Worm (Caenorhabditis elegans) whole organism, L4 larva: ENCODE measurements around the gene prx-10.

Experiments
- F37D6.2 ChIP-seq: sonication (generic microtip); optimal IDR thresholded peaks from 2 replicates; lab custom pipeline; 2016; ENCODE audit warnings: mild to moderate bottlenecking, missing genetic modification characterization, missing compliant biosample characterization
- F44E2.7 ChIP-seq: fragments of 200-800 bp; sonication (Bioruptor generic); IDR thresholded peaks from 2 replicates; pipeline ENCODE4 v2.1.2; 2022; ENCODE audit warnings: missing genetic modification characterization, missing compliant biosample characterization
- T20F7.1 ChIP-seq: fragments of 200-800 bp; sonication (Bioruptor generic); optimal IDR thresholded peaks from 2 replicates; lab custom pipeline; 2018; ENCODE audit warnings: mild to moderate bottlenecking, missing genetic modification characterization, missing compliant biosample characterization
- T26A8.4 ChIP-seq: fragments of 200-800 bp; sonication (Bioruptor generic); IDR thresholded peaks from 2 replicates; pipeline ENCODE4 v1.3.6; 2022; ENCODE audit warnings: missing genetic modification characterization, missing compliant biosample characterization
- Y105C5A.15 ChIP-seq: fragments of 200-800 bp; sonication (Bioruptor generic); IDR thresholded peaks from 2 replicates; pipeline ENCODE4 v1.3.6; 2022; ENCODE audit warnings: missing genetic modification characterization, missing compliant biosample characterization
- Y75B8A.6 ChIP-seq: fragments of 200-800 bp; sonication (Bioruptor generic); IDR thresholded peaks from 2 replicates; pipeline ENCODE4 v1.3.6; 2022; ENCODE audit warnings: missing genetic modification reagents, missing genetic modification characterization, missing compliant biosample characterization
- ZK337.2 ChIP-seq: fragments of 200-800 bp; sonication (Bioruptor generic); IDR thresholded peaks from 2 replicates; pipeline ENCODE4 v1.3.6; 2022; ENCODE audit warnings: missing genetic modification reagents, missing genetic modification characterization, missing compliant biosample characterization
- ZK546.5 ChIP-seq, 2 experiments: sonication (generic microtip); optimal IDR thresholded peaks; 2 replicates each; lab custom pipeline; 2017; ENCODE audit warnings: missing biosample characterization in 2 of 2, missing genetic modification characterization in 2 of 2
- aha-1 ChIP-seq: fragments of 150-350 bp; peaks from one replicate; lab custom pipeline; 2014; ENCODE audit warnings: missing biosample characterization, missing genetic modification characterization
- aly-2 ChIP-seq: sonication (generic microtip); optimal IDR thresholded peaks from 2 replicates; lab custom pipeline; 2018; ENCODE audit warnings: missing biosample characterization, missing genetic modification characterization
- arid-1 ChIP-seq: fragments of 200-800 bp; sonication (Bioruptor generic); conservative IDR thresholded peaks from 2 replicates; pipeline ENCODE4 v1.3.6; 2022; ENCODE audit warnings: missing genetic modification reagents, missing genetic modification characterization, missing compliant biosample characterization
- ceh-44 ChIP-seq: fragments of 200-800 bp; sonication (Bioruptor generic); IDR thresholded peaks from 2 replicates; pipeline ENCODE4 v1.3.6; 2022; ENCODE audit warnings: missing genetic modification reagents, missing genetic modification characterization, missing compliant biosample characterization
- ceh-62 ChIP-seq: sonication (generic microtip); optimal IDR thresholded peaks from 2 replicates; lab custom pipeline; 2017; ENCODE audit warnings: missing biosample characterization, missing genetic modification characterization
- ceh-82 ChIP-seq: sonication (generic microtip); optimal IDR thresholded peaks from 2 replicates; lab custom pipeline; 2017; ENCODE audit warnings: missing biosample characterization, missing genetic modification characterization
- ces-1 ChIP-seq: fragments of 150-350 bp; sonication (generic microtip); optimal IDR thresholded peaks from 4 replicates; lab custom pipeline; 2014; ENCODE audit warnings: missing biosample characterization, missing genetic modification reagents, missing genetic modification characterization
- ctbp-1 ChIP-seq: fragments of 200-800 bp; sonication (Bioruptor generic); IDR thresholded peaks from 2 replicates; pipeline ENCODE4 v1.3.6; 2022; ENCODE audit warnings: missing genetic modification reagents, missing genetic modification characterization, missing compliant biosample characterization
- daf-8 ChIP-seq: fragments of 200-800 bp; sonication (Bioruptor generic); IDR thresholded peaks from 2 replicates; pipeline ENCODE4 v1.3.6; 2022; ENCODE audit warnings: missing genetic modification characterization, missing compliant biosample characterization
- dmd-6 ChIP-seq: fragments of 200-800 bp; sonication (Bioruptor generic); IDR thresholded peaks from 2 replicates; pipeline ENCODE4 v1.3.6; 2022; ENCODE audit warnings: missing genetic modification reagents, missing genetic modification characterization, missing compliant biosample characterization
- egl-43 ChIP-seq: fragments of 200-800 bp; sonication (Bioruptor generic); IDR thresholded peaks from 2 replicates; pipeline ENCODE4 v1.3.6; 2022; ENCODE audit warnings: missing genetic modification reagents, missing genetic modification characterization, missing compliant biosample characterization
- fkh-10 ChIP-seq: fragments of 150-350 bp; optimal IDR thresholded peaks from 2 replicates; lab custom pipeline; 2014; ENCODE audit warnings: missing biosample characterization, missing genetic modification reagents, missing genetic modification characterization
- hlh-11 ChIP-seq: fragments of 200-800 bp; sonication (Bioruptor generic); optimal IDR thresholded peaks from 2 replicates; lab custom pipeline; 2018; ENCODE audit warnings: mild to moderate bottlenecking, missing genetic modification characterization, missing compliant biosample characterization
- hlh-30 ChIP-seq: sonication (generic microtip); optimal IDR thresholded peaks from 2 replicates; lab custom pipeline; 2017; ENCODE audit warnings: antibody characterized with exemption, mild to moderate bottlenecking, missing genetic modification characterization, missing compliant biosample characterization; ENCODE audit not compliant: insufficient read depth
- lim-7 ChIP-seq: fragments of 200-800 bp; sonication (Bioruptor generic); IDR thresholded peaks from 2 replicates; pipeline ENCODE4 v1.3.6; 2022; ENCODE audit warnings: missing genetic modification characterization, missing compliant biosample characterization
- lin-13 ChIP-seq: fragments of 150-350 bp; optimal IDR thresholded peaks from 2 replicates; lab custom pipeline; 2014; ENCODE audit warnings: missing biosample characterization, missing genetic modification reagents, missing genetic modification characterization
- lin-29 ChIP-seq: fragments of 200-800 bp; sonication (Bioruptor generic); IDR thresholded peaks from 2 replicates; pipeline ENCODE4 v1.3.6; 2022; ENCODE audit warnings: missing genetic modification reagents, missing genetic modification characterization, missing compliant biosample characterization
- lin-38 ChIP-seq: fragments of 200-800 bp; sonication (Bioruptor generic); IDR thresholded peaks from 2 replicates; pipeline ENCODE4 v1.3.6; 2022; ENCODE audit warnings: missing genetic modification reagents, missing genetic modification characterization, missing compliant biosample characterization
- lir-3 ChIP-seq: sonication (generic microtip); optimal IDR thresholded peaks from 2 replicates; lab custom pipeline; 2016; ENCODE audit warnings: mild to moderate bottlenecking, missing genetic modification characterization, missing compliant biosample characterization
- lsy-2 ChIP-seq, 2 experiments: fragments of 150-350 bp in 1 of 2; sonication (generic microtip) in 1 of 2; optimal IDR thresholded peaks; 2 replicates each; lab custom pipeline; 2014 to 2017; ENCODE audit warnings: missing biosample characterization in 2 of 2, missing genetic modification characterization in 2 of 2
- mes-2 ChIP-seq: sonication (generic microtip); optimal IDR thresholded peaks from 2 replicates; lab custom pipeline; 2016; ENCODE audit warnings: missing genotype, mild to moderate bottlenecking, missing genetic modification characterization, missing compliant biosample characterization; ENCODE audit not compliant: poor library complexity, severe bottlenecking
- mxl-3 ChIP-seq: fragments of 200-800 bp; sonication (Bioruptor generic); optimal IDR thresholded peaks from 2 replicates; lab custom pipeline; 2018; ENCODE audit warnings: mild to moderate bottlenecking, missing genetic modification characterization, missing compliant biosample characterization
- nhr-102 ChIP-seq: sonication (generic microtip); optimal IDR thresholded peaks from 2 replicates; lab custom pipeline; 2016; ENCODE audit warnings: mild to moderate bottlenecking, missing genetic modification characterization, moderate library complexity, missing compliant biosample characterization
- nhr-11 ChIP-seq: fragments of 150-350 bp; optimal IDR thresholded peaks from 2 replicates; lab custom pipeline; 2014; ENCODE audit warnings: missing biosample characterization, missing genetic modification characterization
- nhr-111 ChIP-seq: fragments of 200-800 bp; sonication (Bioruptor generic); optimal IDR thresholded peaks from 2 replicates; lab custom pipeline; 2018; ENCODE audit warnings: mild to moderate bottlenecking, missing genetic modification characterization, missing compliant biosample characterization
- nhr-28 ChIP-seq: fragments of 150-350 bp; optimal IDR thresholded peaks from 2 replicates; lab custom pipeline; 2014; ENCODE audit warnings: missing biosample characterization, missing genetic modification characterization
- nhr-41 ChIP-seq: fragments of 200-800 bp; sonication (Bioruptor generic); IDR thresholded peaks from 2 replicates; pipeline ENCODE4 v1.3.6; 2022; ENCODE audit warnings: missing genetic modification reagents, missing genetic modification characterization, missing compliant biosample characterization
- nhr-42 ChIP-seq: fragments of 200-800 bp; sonication (Bioruptor generic); IDR thresholded peaks from 2 replicates; pipeline ENCODE4 v1.3.6; 2022; ENCODE audit warnings: missing genetic modification characterization, missing compliant biosample characterization
- nhr-48 ChIP-seq: sonication (generic microtip); optimal IDR thresholded peaks from 2 replicates; lab custom pipeline; 2016; ENCODE audit warnings: mild to moderate bottlenecking, missing genetic modification characterization, missing compliant biosample characterization
- nhr-77 ChIP-seq: fragments of 150-350 bp; optimal IDR thresholded peaks from 2 replicates; lab custom pipeline; 2014; ENCODE audit warnings: missing biosample characterization, missing genetic modification characterization
- pha-4 ChIP-seq, 2 experiments: fragments of 150-350 bp in 1 of 2; fragments of 200-800 bp in 1 of 2; sonication (Bioruptor generic) in 1 of 2; IDR thresholded peaks in 1 of 2; optimal IDR thresholded peaks in 1 of 2; 2 replicates each; pipeline versions ENCODE4 v1.3.6 to Lab custom; 2014 to 2022; ENCODE audit warnings: missing genetic modification characterization in 2 of 2, missing genetic modification reagents in 2 of 2, missing biosample characterization in 1 of 2, missing compliant biosample characterization in 1 of 2
- sdz-12 ChIP-seq: fragments of 200-800 bp; sonication (Bioruptor generic); optimal IDR thresholded peaks from 2 replicates; lab custom pipeline; 2018; ENCODE audit warnings: mild to moderate bottlenecking, missing genetic modification characterization, missing compliant biosample characterization
- set-16 ChIP-seq: fragments of 200-800 bp; sonication (Bioruptor generic); IDR thresholded peaks from 2 replicates; pipeline ENCODE4 v1.3.6; 2022; ENCODE audit warnings: missing genetic modification reagents, missing genetic modification characterization, missing compliant biosample characterization
- snpc-1.2 ChIP-seq: fragments of 200-800 bp; sonication (Bioruptor generic); IDR thresholded peaks from 2 replicates; pipeline ENCODE4 v1.3.6; 2022; ENCODE audit warnings: missing genetic modification reagents, missing genetic modification characterization, missing compliant biosample characterization
- spr-1 ChIP-seq: sonication (generic microtip); optimal IDR thresholded peaks from 2 replicates; lab custom pipeline; 2016; ENCODE audit warnings: mild to moderate bottlenecking, missing genetic modification characterization, missing compliant biosample characterization
- spr-3 ChIP-seq: fragments of 200-800 bp; sonication (Bioruptor generic); optimal IDR thresholded peaks from 2 replicates; lab custom pipeline; 2018; ENCODE audit warnings: mild to moderate bottlenecking, missing genetic modification characterization, missing compliant biosample characterization
- tag-97 ChIP-seq: fragments of 200-800 bp; sonication (Bioruptor generic); IDR thresholded peaks from 2 replicates; pipeline ENCODE4 v1.3.6; 2022; ENCODE audit warnings: missing genetic modification characterization, missing compliant biosample characterization
- unc-130 ChIP-seq: sonication (generic microtip); optimal IDR thresholded peaks from 2 replicates; lab custom pipeline; 2016; ENCODE audit warnings: missing genetic modification reagents, missing genetic modification characterization, missing compliant biosample characterization
- zfp-2 ChIP-seq: sonication (generic microtip); optimal IDR thresholded peaks from 2 replicates; lab custom pipeline; 2016; ENCODE audit warnings: mild to moderate bottlenecking, missing genetic modification characterization, missing compliant biosample characterization
- zip-2 ChIP-seq: fragments of 150-350 bp; optimal IDR thresholded peaks from 2 replicates; lab custom pipeline; 2014; ENCODE audit warnings: missing biosample characterization, missing genetic modification characterization

The prx-10 gene

ce11 chrIII:5236104-5236503 is at the start of gene prx-10:
Gene prx-10, plus strand, starts transcription at chrIII:5236404.
- no peak for TF ChIP-seq set-16 (GFP tag; lab: Robert Waterston, UW)
- TF ChIP-seq nhr-28 (tag; lab: Kevin White, UChicago), result peak; percentile 79
- no peak for TF ChIP-seq tag-97 (GFP tag; lab: Robert Waterston, UW)
- no peak for TF ChIP-seq T26A8.4 (GFP tag; lab: Robert Waterston, UW)
- no peak for TF ChIP-seq ceh-62 (tag; lab: Kevin White, UChicago)

- TF ChIP-seq tag-97 (GFP tag; lab: Robert Waterston, UW), result no peak
- no peak for TF ChIP-seq pha-4 (GFP tag; IDR thresholded peaks at IDR 0.05; lab: Robert Waterston, UW)
- TF ChIP-seq pha-4 (tag; optimal IDR thresholded peaks at IDR 0.05; lab: Kevin White, UChicago), result no peak
- TF ChIP-seq spr-1 (tag; lab: Kevin White, UChicago), result no peak
- TF ChIP-seq ceh-44 (GFP tag; lab: Robert Waterston, UW), result no peak
- no peak for TF ChIP-seq egl-43 (GFP tag; lab: Robert Waterston, UW)
- no peak for TF ChIP-seq lin-29 (GFP tag; lab: Robert Waterston, UW)
- no peak for TF ChIP-seq T20F7.1 (GFP tag; lab: Kevin White, UChicago)
- no peak for TF ChIP-seq lir-3 (tag; lab: Kevin White, UChicago)
- TF ChIP-seq hlh-11 (tag; lab: Kevin White, UChicago), result no peak
- no peak for TF ChIP-seq ceh-62 (tag; lab: Kevin White, UChicago)
- TF ChIP-seq lin-13, result no peak
- TF ChIP-seq snpc-1.2 (GFP tag; lab: Robert Waterston, UW), result no peak
- TF ChIP-seq ceh-82 (tag; lab: Kevin White, UChicago), result no peak
- TF ChIP-seq lin-38 (GFP tag; lab: Robert Waterston, UW), result no peak
- no peak for TF ChIP-seq hlh-30
Observed at ce11 chrIII:5188426-5188825, 47.8 kb upstream of the prx-10 start, which contains the start of gene K10D2.8. Gene K10D2.8, plus strand, starts transcription at chrIII:5188726.

ce11 chrIII:5190179-5190578 is 46.0 kb upstream of the prx-10 start:
- TF ChIP-seq ZK337.2 (GFP tag; lab: Robert Waterston, UW), result peak; percentile 58; the same call in 1 of the 2 replicates
- TF ChIP-seq lsy-2 (tag; optimal IDR thresholded peaks at IDR 0.05; lab: Kevin White, UChicago), result peak in 1 of 2 experiments; percentile 27
- TF ChIP-seq fkh-10 (GFP tag; lab: Kevin White, UChicago), result no peak
- TF ChIP-seq lin-38 (GFP tag; lab: Robert Waterston, UW), result peak; percentile 44
- TF ChIP-seq lir-3 (tag; lab: Kevin White, UChicago), result no peak
- 0 out of 2 replicates have a peak, but pooled peaks have one; percentile 29 for TF ChIP-seq arid-1 (GFP tag; lab: Robert Waterston, UW)
- no peak for TF ChIP-seq lim-7 (GFP tag; lab: Robert Waterston, UW)
- TF ChIP-seq unc-130, result no peak
- no peak for TF ChIP-seq nhr-102 (tag; lab: Kevin White, UChicago)
- no peak for TF ChIP-seq zfp-2 (tag; lab: Kevin White, UChicago)
- no peak for TF ChIP-seq Y75B8A.6 (GFP tag; lab: Robert Waterston, UW)
- TF ChIP-seq F44E2.7, result no peak
- no peak for TF ChIP-seq daf-8 (GFP tag; lab: Robert Waterston, UW)
- no peak for TF ChIP-seq nhr-48 (tag; lab: Kevin White, UChicago)
- no peak for TF ChIP-seq nhr-41
- TF ChIP-seq nhr-111, result no peak
- no peak for TF ChIP-seq sdz-12 (GFP tag; lab: Kevin White, UChicago)
- no peak for TF ChIP-seq ZK546.5 (tag; optimal IDR thresholded peaks at IDR 0.05; lab: Kevin White, UChicago)
- TF ChIP-seq nhr-77 (tag; lab: Kevin White, UChicago), result no peak
- no peak for TF ChIP-seq ceh-44 (GFP tag; lab: Robert Waterston, UW)
- peak; percentile 88 for TF ChIP-seq mes-2 (tag; lab: Kevin White, UChicago)
- TF ChIP-seq spr-3, result no peak
- no peak for TF ChIP-seq zip-2 (tag; lab: Kevin White, UChicago)
- TF ChIP-seq ctbp-1 (GFP tag; lab: Robert Waterston, UW), result no peak
- TF ChIP-seq nhr-42 (GFP tag; lab: Robert Waterston, UW), result no peak
- TF ChIP-seq aha-1, result no peak
- no peak for TF ChIP-seq F37D6.2 (tag; lab: Kevin White, UChicago)
- TF ChIP-seq ces-1 (GFP tag; lab: Kevin White, UChicago), result no peak
- no peak for TF ChIP-seq mxl-3
- TF ChIP-seq aly-2 (tag; lab: Kevin White, UChicago), result no peak
- TF ChIP-seq Y105C5A.15, result no peak
- no peak for TF ChIP-seq nhr-11 (tag; lab: Kevin White, UChicago)
- peak; percentile 33; the same call in 1 of the 2 replicates for TF ChIP-seq dmd-6 (GFP tag; lab: Robert Waterston, UW)
